Worm (Caenorhabditis elegans): ENCODE measurements around the gene mtl-2.
A peak's percentile ranks its signal among the peaks of the same experiment; 100 is the strongest.

Gene mtl-2

DNA sequence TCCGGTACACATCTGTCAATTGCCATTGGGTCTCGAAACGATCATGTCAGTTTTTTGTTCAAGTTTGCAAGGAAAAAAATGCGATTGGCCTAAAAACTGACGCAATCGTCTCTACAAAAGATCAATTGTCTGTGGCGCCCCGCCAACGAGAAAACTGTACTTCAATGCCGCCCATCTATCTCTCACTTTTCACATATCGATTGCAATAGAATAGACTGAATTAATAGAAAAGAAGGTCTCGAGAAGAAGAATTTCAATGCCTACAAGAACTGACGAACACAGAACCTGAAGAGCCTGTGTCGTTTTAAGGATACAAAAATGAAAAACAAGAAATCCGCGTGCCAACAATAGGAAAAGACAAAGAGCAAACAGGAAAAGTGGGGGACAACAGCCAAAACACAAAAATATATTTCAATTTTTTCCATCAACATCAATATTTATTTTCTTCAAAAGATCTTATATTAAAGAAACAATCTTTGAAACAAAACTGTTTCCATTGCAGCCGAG is 10.1 kb downstream of the mtl-2 start (continued):
- 0 out of 2 replicates have a peak, but pooled peaks have one; percentile 5 for TF ChIP-seq arid-1 (GFP tag; conservative IDR thresholded peaks at IDR 0.05)
- peak; percentile 28 for TF ChIP-seq rbr-2 (tag; optimal IDR thresholded peaks at IDR 0.05)
- no peak for TF ChIP-seq egl-43 (GFP tag; IDR thresholded peaks at IDR 0.05)
- TF ChIP-seq ceh-20 (GFP tag; IDR thresholded peaks at IDR 0.05): 0 out of 2 replicates have a peak, but pooled peaks have one; percentile 24
- TF ChIP-seq Y105C5A.15 (GFP tag; IDR thresholded peaks at IDR 0.05): no peak
- TF ChIP-seq nhr-28 (tag; optimal IDR thresholded peaks at IDR 0.05): peak; percentile 3
- TF ChIP-seq hlh-11 (tag; optimal IDR thresholded peaks at IDR 0.05): peak; percentile 64
- TF ChIP-seq nhr-48 (tag; optimal IDR thresholded peaks at IDR 0.05): peak; percentile 4
- no peak for TF ChIP-seq nhr-41 (GFP tag; IDR thresholded peaks at IDR 0.05)
- TF ChIP-seq saeg-2 (GFP tag; IDR thresholded peaks at IDR 0.05): no peak
- TF ChIP-seq daf-16 (GFP tag; optimal IDR thresholded peaks at IDR 0.05): peak in 1 of 2 experiments; percentile 39
- peak; percentile 35 for TF ChIP-seq daf-16 (tag; optimal IDR thresholded peaks at IDR 0.05)
- TF ChIP-seq unc-130 (GFP tag; optimal IDR thresholded peaks at IDR 0.05): peak; percentile 20
- no peak for TF ChIP-seq ces-1 (GFP tag; optimal IDR thresholded peaks at IDR 0.05)
- TF ChIP-seq nhr-102 (tag; optimal IDR thresholded peaks at IDR 0.05): peak; percentile 62

- TF ChIP-seq ceh-32 (tag; optimal IDR thresholded peaks at IDR 0.05; ENCODE audit: poor library complexity): no peak
- peak in 1 of 2 experiments; percentile 47 for TF ChIP-seq lsy-2 (tag; optimal IDR thresholded peaks at IDR 0.05)
- no peak for TF ChIP-seq ceh-44 (GFP tag; IDR thresholded peaks at IDR 0.05)
- TF ChIP-seq hmg-1.1 (GFP tag; IDR thresholded peaks at IDR 0.05): peak; percentile 56
- peak; percentile 71; the same call in 1 of the 2 replicates for TF ChIP-seq daf-19 (GFP tag; conservative IDR thresholded peaks at IDR 0.05)
- 0 out of 2 replicates have a peak, but pooled peaks have one; percentile 40 for TF ChIP-seq ctbp-1 (GFP tag; IDR thresholded peaks at IDR 0.05)
- peak; percentile 16 for TF ChIP-seq mep-1 (tag; optimal IDR thresholded peaks at IDR 0.05)
- TF ChIP-seq rbr-2 (tag; optimal IDR thresholded peaks at IDR 0.05): peak; percentile 51
- no peak for TF ChIP-seq snpc-1.2 (GFP tag; IDR thresholded peaks at IDR 0.05)
- TF ChIP-seq T26A8.4 (GFP tag; IDR thresholded peaks at IDR 0.05): no peak
These were observed 11.7 kb downstream of the mtl-2 start for ce11 chrV:14006819-14007218.

DNA sequence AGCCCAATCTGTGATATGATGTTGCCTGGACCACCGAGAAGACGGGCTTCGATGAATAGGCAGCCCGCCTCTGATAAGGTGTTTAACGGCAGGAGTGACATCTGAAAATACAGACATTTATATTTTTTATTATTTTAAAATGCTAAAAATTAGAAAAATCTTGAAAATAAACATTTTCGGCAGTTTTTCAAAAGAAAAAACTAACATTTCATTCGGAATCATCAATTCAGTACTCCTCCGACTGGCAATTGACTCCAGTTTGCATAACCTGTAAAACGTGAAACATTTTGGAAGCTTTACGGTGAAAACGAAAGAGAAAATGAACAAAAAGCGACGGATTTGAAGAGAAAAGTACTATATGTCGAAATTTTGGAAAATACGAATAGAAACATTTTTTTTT is 12.7 kb downstream of the mtl-2 start, which contains the start of gene ric-7:
TSS of gene ric-7 (minus strand) at position 101 of the 400 bp plus-strand sequence.
- TF ChIP-seq nhr-237 (tag; optimal IDR thresholded peaks at IDR 0.05) (no peak), aha-1 (tag) (peak; percentile 88)

- TF ChIP-seq ceh-20 (GFP tag; IDR thresholded peaks at IDR 0.05) (no peak), dmd-6 (GFP tag; IDR thresholded peaks at IDR 0.05) (no peak; the same call in 1 of the 2 replicates), cey-2 (tag; optimal IDR thresholded peaks at IDR 0.05; ENCODE audit: borderline replicate concordance, insufficient read depth) (no peak), gei-8 (GFP tag; optimal IDR thresholded peaks at IDR 0.05) (no peak), R02D3.7 (tag; optimal IDR thresholded peaks at IDR 0.05) (no peak), lsy-2 (tag; optimal IDR thresholded peaks at IDR 0.05) (peak in 1 of 2 experiments; percentile 37), ama-1 (optimal IDR thresholded peaks at IDR 0.05) (no peak), set-16 (GFP tag; IDR thresholded peaks at IDR 0.05) (no peak), fkh-10 (GFP tag; optimal IDR thresholded peaks at IDR 0.05) (peak; percentile 28), zfp-2 (tag; optimal IDR thresholded peaks at IDR 0.05) (no peak), hlh-30 (tag; optimal IDR thresholded peaks at IDR 0.05; ENCODE audit: insufficient read depth) (peak; percentile 64), Y5F2A.4 (GFP tag; optimal IDR thresholded peaks at IDR 0.05) (no peak), spr-1 (tag; optimal IDR thresholded peaks at IDR 0.05) (no peak), nhr-28 (tag; optimal IDR thresholded peaks at IDR 0.05) (no peak)
These were observed 14.1 kb downstream of the mtl-2 start for ce11 chrV:14004342-14004741.
